Fruit fly (Drosophila melanogaster) whole organism, embryonic: ENCODE results near the gene Trhn.

ENCODE experiments used
- CG33213 ChIP-seq: fragments of 200-800 bp; sonication (Bioruptor generic); optimal IDR thresholded peaks from 3 replicates; lab custom pipeline; 2016; ENCODE audit warnings: missing biosample characterization, missing genetic modification characterization
- gsb ChIP-seq: fragments of 200-800 bp; sonication (Bioruptor generic); IDR thresholded peaks from 2 replicates; pipeline ENCODE4 v1.3.6; 2022; ENCODE audit warnings: missing biosample characterization, missing genetic modification characterization

dm6 chr3L:1203855-1204431 lies 11.0 kb upstream of the Trhn start:
- TF ChIP-seq gsb (GFP tag; lab: Robert Waterston, UW), result no peak
- TF ChIP-seq CG33213 (GFP tag; lab: Kevin White, UChicago), result no peak
